Worm (Caenorhabditis elegans): ENCODE results near the gene srx-135.

The srx-135 gene

DNA sequence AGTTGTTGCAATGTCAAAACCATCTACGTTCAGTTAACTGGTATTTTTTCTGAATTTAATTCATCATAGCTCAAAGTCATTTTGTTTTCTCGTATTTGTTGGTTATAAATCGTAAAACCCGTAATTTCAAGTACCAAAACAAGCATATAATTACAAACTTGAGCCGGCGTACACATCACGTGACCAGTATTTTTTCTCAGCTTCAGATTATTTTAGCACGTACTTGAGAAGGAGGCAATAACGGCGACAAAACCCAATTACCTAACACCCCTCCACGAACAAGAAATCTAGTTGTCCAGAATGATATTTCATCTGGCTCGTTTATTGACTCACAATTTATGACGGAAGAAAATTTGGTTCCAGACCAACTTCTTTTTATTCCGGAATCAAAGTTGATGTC lies at the start of gene srx-135:
TSS of gene srx-135 (plus strand) at position 301 of the 400 bp plus-strand sequence.
- TF ChIP-seq him-1 (tag; optimal IDR thresholded peaks at IDR 0.05) (no peak), dao-5 (tag; optimal IDR thresholded peaks at IDR 0.05) (no peak), W03F9.2 (tag; optimal IDR thresholded peaks at IDR 0.05) (no peak)

DNA sequence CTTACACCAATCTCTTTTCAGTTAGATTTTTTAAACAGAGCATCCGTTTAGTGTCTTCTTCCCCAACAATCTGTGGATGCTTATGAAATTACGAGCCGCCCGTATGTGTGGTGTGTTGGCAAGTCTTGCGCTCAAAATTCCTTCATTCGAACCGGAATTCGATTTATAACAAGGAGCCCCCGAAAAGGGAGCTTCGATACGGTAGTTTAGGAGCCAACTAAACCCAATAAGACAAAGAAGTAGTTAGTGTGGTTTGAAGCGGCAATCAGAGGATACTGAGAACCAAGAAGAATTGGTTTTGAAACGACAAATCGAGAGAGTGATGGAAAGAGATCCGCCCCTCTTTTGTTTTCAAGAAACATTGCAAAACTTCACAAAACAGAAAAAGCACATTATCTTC lies 46.7 kb upstream of the srx-135 start:
- no peak for TF ChIP-seq dao-5 (tag; optimal IDR thresholded peaks at IDR 0.05)
- no peak for TF ChIP-seq W03F9.2 (tag; optimal IDR thresholded peaks at IDR 0.05)
- no peak for TF ChIP-seq him-1 (tag; optimal IDR thresholded peaks at IDR 0.05)

DNA sequence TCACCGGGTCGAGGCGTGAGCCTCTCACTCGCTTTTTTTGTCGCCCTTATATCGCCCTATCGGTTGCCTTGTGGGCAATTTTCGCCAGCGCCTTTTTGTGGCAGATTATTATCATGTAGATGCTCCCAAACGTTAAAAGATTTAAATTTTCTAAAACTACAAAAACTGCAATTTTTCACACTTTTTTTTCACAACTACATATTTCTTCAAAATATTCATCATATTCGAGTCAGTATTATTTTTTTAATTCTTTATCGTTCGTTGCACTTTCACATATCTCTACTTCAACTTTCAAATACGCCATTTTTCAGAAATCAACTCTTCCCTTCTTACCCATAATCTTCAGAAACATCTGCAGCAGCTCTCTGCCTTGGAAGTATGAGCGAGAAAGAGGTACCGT lies 46.1 kb upstream of the srx-135 start, which contains the start of gene ceh-24:
TSS of gene ceh-24 (plus strand) at position 301 of the 400 bp plus-strand sequence.
- no peak for TF ChIP-seq W03F9.2 (tag; optimal IDR thresholded peaks at IDR 0.05)
- no peak for TF ChIP-seq dao-5 (tag; optimal IDR thresholded peaks at IDR 0.05)
- TF ChIP-seq him-1 (tag; optimal IDR thresholded peaks at IDR 0.05) = no peak

DNA sequence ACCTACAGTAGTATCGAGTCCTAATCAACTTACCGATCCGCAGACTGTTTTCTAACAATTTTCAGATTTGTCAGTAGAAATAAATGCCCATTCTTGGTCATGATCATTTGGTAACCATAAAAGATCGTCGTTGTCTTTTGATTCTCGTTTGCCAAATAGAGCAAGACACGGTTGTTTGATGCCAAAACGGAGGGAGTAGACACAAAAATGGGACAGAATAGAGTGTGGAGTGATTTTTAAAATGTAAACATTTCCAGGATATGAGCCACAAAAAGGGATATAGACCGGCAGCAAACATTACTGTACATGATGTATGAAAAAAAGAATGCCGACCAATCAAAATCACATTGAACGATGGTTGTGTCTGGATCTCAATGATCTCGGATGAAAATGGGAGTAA lies 42.1 kb upstream of the srx-135 start, which contains the start of gene F55B12.2:
TSS of gene F55B12.2 (minus strand) at position 101 of the 400 bp plus-strand sequence.
- no peak for TF ChIP-seq him-1 (tag; optimal IDR thresholded peaks at IDR 0.05)

DNA sequence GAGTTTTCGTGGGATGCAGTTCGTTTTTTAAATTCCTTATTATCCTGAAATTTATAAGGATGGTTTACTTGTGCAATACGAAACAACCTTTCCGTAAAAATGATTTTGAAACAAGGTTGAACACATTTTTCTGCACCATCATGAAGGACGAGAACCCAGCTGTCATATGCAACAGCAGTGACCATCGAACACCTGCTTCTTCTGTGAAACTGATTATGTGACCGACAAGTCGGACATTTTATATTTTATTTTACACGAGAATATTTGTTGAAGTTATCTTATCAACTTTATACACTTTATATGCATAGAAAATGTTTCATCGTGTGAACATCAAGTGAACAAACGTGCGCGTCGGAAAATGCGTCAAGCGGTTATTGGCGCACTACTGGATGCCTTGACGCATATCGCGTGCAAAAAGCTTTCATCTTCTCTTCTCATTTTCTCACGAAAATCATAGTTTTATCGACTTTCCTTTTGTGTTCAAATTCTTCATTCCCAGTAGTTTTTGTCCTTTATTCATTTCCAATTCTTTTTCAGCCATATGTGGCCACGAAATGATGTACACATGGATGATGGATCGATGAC lies 40.1 kb upstream of the srx-135 start, which contains the start of gene sel-10:
TSS of gene sel-10 (plus strand) at position 538 of the 585 bp plus-strand sequence.
- TF ChIP-seq him-1 (tag; optimal IDR thresholded peaks at IDR 0.05) (no peak), W03F9.2 (tag; optimal IDR thresholded peaks at IDR 0.05) (peak; percentile 44)

DNA sequence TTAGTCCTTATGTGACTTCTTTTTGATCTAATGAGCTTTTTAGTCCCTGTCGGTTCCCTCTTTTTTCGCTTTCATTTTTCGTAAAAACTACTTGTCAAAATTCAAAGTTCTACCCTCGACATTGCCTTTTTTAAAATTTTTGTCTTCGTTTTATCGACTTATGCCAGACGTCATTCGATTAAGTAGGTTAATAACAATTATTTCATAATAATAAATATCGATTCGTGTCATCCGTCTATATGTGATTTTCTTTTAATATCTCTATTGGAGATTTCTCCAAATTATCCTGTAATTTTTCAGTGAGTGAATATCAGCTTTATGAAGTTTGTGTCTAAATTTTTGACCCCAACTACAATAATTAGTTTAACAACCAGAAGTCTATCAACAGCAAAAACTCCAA lies 36.3 kb upstream of the srx-135 start, which contains the start of gene hpo-31:
TSS of gene hpo-31 (plus strand) at position 301 of the 400 bp plus-strand sequence.
- no peak for TF ChIP-seq him-1 (tag; optimal IDR thresholded peaks at IDR 0.05)

DNA sequence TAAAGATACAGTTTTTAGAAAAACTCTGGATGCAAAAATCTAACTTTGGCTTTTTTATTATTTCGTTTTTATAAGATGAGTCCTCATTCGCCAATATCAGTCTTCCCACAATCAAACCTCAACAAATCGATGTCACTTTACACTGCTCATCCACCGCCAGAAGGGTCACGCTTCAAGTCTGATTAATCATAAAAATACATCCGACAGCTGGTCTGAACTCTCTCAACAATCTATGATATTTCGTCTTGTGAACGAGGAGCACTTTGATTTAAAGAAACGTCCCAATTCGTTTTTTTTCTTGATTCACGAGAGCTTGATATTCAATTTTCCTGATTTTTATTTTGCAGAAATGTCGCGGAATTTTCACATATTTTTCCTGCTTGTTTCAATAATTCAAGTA lies 31.1 kb upstream of the srx-135 start, which contains the start of gene nrf-5:
TSS of gene nrf-5 (plus strand) at position 348 of the 400 bp plus-strand sequence.
- TF ChIP-seq dao-5 (tag; optimal IDR thresholded peaks at IDR 0.05) (no peak), him-1 (tag; optimal IDR thresholded peaks at IDR 0.05) (no peak), W03F9.2 (tag; optimal IDR thresholded peaks at IDR 0.05) (no peak)

DNA sequence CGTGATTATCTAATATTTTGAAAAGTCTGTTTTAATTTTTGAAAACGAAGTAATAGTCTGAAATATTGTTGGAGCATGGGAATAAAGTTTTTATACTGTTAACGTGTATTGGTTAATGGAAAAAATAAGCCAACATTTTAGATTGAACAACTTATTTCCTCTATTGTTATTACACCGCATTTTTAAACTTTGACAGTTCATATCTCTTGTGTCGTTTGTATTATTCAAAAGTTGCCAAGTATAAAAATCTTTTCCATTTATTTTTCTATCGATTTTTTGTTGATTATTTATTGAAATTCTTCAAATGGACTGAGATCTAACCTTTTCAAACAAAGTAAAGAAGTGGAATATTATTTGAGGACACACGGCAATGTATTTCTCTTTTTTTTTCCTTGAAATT lies 28.2 kb upstream of the srx-135 start, which contains the start of gene str-165:
TSS of gene str-165 (plus strand) at position 301 of the 400 bp plus-strand sequence.
- no peak for TF ChIP-seq dao-5 (tag; optimal IDR thresholded peaks at IDR 0.05)
- no peak for TF ChIP-seq W03F9.2 (tag; optimal IDR thresholded peaks at IDR 0.05)
- no peak for TF ChIP-seq him-1 (tag; optimal IDR thresholded peaks at IDR 0.05)

DNA sequence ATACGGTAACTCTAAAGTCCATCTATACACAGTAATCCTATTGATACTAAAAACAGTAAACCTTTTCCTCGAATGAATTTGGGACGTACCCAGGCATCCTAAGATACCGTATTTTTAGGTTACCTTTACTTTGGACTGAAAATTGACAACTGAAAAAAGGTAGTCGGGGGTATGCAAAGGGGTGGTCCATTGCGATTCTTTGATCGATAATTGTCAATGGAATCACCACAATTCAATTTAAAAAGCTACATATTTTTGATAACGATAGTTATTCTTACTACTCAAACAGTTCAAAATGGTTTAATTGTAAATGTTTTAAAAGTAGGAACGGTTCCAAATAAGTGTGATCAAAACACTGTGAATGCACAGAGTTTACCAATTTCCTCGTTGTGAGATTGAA lies 25.1 kb upstream of the srx-135 start, which contains the start of gene srx-129:
TSS of gene srx-129 (plus strand) at position 301 of the 400 bp plus-strand sequence.
- TF ChIP-seq W03F9.2 (tag; optimal IDR thresholded peaks at IDR 0.05) = no peak
- no peak for TF ChIP-seq dao-5 (tag; optimal IDR thresholded peaks at IDR 0.05)
- TF ChIP-seq him-1 (tag; optimal IDR thresholded peaks at IDR 0.05) = no peak

DNA sequence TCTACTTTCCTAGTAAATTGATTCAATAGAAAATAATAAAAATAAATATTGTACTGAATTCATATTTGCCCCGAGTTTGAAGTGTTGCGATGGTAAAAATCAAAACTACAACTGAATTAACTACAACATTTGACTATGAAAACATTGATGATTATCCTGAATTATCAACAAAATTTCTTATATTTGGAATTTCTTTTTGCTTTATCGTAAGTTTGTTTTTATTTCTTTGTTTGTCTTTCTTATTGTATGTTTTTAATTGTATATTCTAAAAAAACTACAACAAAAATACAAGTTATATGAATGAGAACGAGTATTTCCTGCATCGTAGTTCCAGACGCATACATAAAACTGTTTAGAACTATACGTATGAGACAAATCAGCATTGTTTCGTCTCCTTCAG lies 21.8 kb upstream of the srx-135 start, which contains the start of gene srx-128:
TSS of gene srx-128 (plus strand) at position 301 of the 400 bp plus-strand sequence.
- TF ChIP-seq W03F9.2 (tag; optimal IDR thresholded peaks at IDR 0.05) (no peak), dao-5 (tag; optimal IDR thresholded peaks at IDR 0.05) (no peak), him-1 (tag; optimal IDR thresholded peaks at IDR 0.05) (no peak)

DNA sequence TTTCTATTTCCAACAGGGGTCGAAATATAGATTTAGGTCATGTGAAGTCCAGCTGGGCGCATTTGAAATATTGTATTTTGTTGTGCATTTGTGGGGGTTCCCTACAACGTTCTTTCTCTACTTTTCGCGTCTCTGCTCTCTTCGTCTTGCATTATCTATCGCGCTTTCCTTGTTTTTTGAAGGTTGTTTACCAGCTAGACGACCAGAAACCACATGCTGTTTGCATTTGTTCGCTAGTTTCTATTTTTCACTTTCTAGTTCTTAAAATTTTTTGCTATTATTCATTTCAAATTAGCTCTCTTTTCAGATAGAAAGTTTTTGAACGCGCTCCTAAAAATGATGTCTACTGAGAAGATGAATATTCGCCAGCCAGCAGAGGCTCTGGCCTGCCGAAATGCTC lies 19.6 kb upstream of the srx-135 start, which contains the start of gene F55B12.10:
TSS of gene F55B12.10 (plus strand) at position 301 of the 400 bp plus-strand sequence.
- TF ChIP-seq dao-5 (tag; optimal IDR thresholded peaks at IDR 0.05) = no peak
- TF ChIP-seq W03F9.2 (tag; optimal IDR thresholded peaks at IDR 0.05) = no peak
- TF ChIP-seq him-1 (tag; optimal IDR thresholded peaks at IDR 0.05) = no peak

DNA sequence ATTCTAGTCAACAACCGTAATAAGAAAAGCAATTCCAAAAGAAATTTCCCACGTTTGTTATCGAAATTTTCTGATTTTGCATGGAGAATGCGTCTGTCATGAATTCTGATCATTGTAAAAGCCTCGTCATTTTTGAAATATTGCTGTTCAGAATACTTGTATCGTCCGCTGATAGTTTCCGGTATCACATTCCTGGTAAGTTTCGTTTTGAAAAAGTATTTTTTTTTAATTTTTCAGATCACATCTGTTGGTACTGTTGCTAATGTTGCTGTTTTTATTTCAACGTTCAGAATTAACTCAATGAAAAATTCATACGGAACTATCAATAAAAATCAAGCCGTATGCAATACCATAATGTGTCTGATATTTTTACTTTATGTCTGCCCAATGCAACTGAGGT lies 18.1 kb upstream of the srx-135 start, which contains the start of gene srx-17:
TSS of gene srx-17 (plus strand) at position 301 of the 400 bp plus-strand sequence.
- TF ChIP-seq W03F9.2 (tag; optimal IDR thresholded peaks at IDR 0.05) = no peak
- TF ChIP-seq dao-5 (tag; optimal IDR thresholded peaks at IDR 0.05) = no peak
- no peak for TF ChIP-seq him-1 (tag; optimal IDR thresholded peaks at IDR 0.05)

DNA sequence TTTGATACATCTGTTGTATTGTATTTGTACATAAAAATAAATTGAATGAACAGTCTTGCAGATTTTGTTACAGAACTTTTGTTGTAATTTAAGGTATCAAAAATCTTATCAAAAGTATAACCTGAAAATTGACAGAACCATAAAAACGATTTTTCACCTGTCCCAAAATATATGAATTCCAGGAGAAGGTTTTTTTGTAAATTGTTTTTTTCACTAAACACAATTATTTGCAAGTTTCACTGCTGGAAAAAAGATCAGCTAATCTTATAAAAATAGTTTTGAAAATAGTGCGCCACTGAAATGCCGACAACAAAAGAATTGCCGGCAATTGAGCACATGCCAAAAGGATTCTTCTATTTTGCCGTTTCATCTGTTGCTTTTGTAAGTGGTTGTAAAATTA lies 15.9 kb upstream of the srx-135 start, which contains the start of gene srx-130:
TSS of gene srx-130 (plus strand) at position 301 of the 400 bp plus-strand sequence.
- TF ChIP-seq him-1 (tag; optimal IDR thresholded peaks at IDR 0.05) (no peak), W03F9.2 (tag; optimal IDR thresholded peaks at IDR 0.05) (no peak), dao-5 (tag; optimal IDR thresholded peaks at IDR 0.05) (no peak)

DNA sequence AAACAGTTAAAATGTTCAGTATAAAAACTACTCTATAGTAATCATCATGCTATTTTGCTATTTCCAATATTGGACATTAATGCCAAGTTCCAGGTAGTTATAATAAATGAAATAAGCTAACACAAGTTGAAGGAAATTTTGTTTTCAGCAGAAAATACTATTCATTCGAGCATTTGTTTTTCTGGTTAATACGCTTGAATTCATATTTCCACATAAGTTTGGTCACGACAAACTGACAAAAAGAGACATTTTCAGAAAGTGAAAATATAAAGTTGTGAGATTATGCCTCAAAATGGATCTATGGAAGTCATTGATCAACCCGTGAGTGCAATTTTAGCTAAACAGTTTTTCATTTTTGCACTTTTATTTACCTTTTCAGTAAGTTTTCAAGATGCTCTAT lies 13.9 kb upstream of the srx-135 start, which contains the start of gene srx-131:
TSS of gene srx-131 (plus strand) at position 301 of the 400 bp plus-strand sequence.
- TF ChIP-seq him-1 (tag; optimal IDR thresholded peaks at IDR 0.05) = no peak
- no peak for TF ChIP-seq W03F9.2 (tag; optimal IDR thresholded peaks at IDR 0.05)
- TF ChIP-seq dao-5 (tag; optimal IDR thresholded peaks at IDR 0.05) = no peak

Measured in whole organism, L4/young adult.